Fruit fly (Drosophila melanogaster) whole organism, embryonic: ENCODE data around the gene CG17803.

ENCODE experiments used
- Aef1 ChIP-seq: fragments of 200-800 bp; sonication (Bioruptor generic); IDR thresholded peaks from 3 replicates; pipeline ENCODE4 v1.3.6; 2022; ENCODE audit warnings: missing biosample characterization, missing genetic modification characterization
- BEAF-32 ChIP-seq: fragments of 200-800 bp; sonication (Bioruptor generic); optimal IDR thresholded peaks from 3 replicates; lab custom pipeline; 2017; ENCODE audit warnings: missing biosample characterization, missing genetic modification characterization, mild to moderate bottlenecking, moderate library complexity, missing genetic modification reagents
- C15 ChIP-seq: fragments of 200-800 bp; sonication (Bioruptor generic); IDR thresholded peaks from 3 replicates; pipeline ENCODE4 v1.3.6; 2022; ENCODE audit warnings: missing biosample characterization, missing genetic modification characterization
- CG10209 ChIP-seq: fragments of 200-800 bp; sonication (Bioruptor generic); optimal IDR thresholded peaks from 3 replicates; lab custom pipeline; 2017; ENCODE audit warnings: missing biosample characterization, mild to moderate bottlenecking, missing genetic modification characterization, missing genetic modification reagents
- CG10274 ChIP-seq: fragments of 200-800 bp; sonication (Bioruptor generic); optimal IDR thresholded peaks from 3 replicates; lab custom pipeline; 2017; ENCODE audit warnings: missing biosample characterization, mild to moderate bottlenecking, missing genetic modification characterization
- CG11695 ChIP-seq: fragments of 200-800 bp; sonication (Bioruptor generic); IDR thresholded peaks from 3 replicates; pipeline ENCODE4 v1.3.6; 2022; ENCODE audit warnings: missing biosample characterization, missing genetic modification characterization
- CG13894 ChIP-seq: fragments of 200-800 bp; sonication (Bioruptor generic); optimal IDR thresholded peaks from 3 replicates; lab custom pipeline; 2018; ENCODE audit warnings: missing biosample characterization, mild to moderate bottlenecking, missing genetic modification characterization, moderate library complexity
- CG16815 ChIP-seq: fragments of 200-800 bp; sonication (Bioruptor generic); optimal IDR thresholded peaks from 3 replicates; lab custom pipeline; 2017; ENCODE audit warnings: missing biosample characterization, mild to moderate bottlenecking, missing genetic modification characterization
- CG2199 ChIP-seq: fragments of 200-800 bp; sonication (Bioruptor generic); IDR thresholded peaks from 3 replicates; pipeline ENCODE4 v1.3.6; 2022; ENCODE audit warnings: missing biosample characterization, missing genetic modification characterization
- CG31388 ChIP-seq: fragments of 200-800 bp; sonication (Bioruptor generic); optimal IDR thresholded peaks from 2 replicates; lab custom pipeline; 2016; ENCODE audit warnings: missing biosample characterization, missing genetic modification characterization
- CG33557 ChIP-seq: fragments of 200-800 bp; sonication (Bioruptor generic); optimal IDR thresholded peaks from 2 replicates; lab custom pipeline; 2019; ENCODE audit warnings: missing biosample characterization, mild to moderate bottlenecking, missing genetic modification characterization, moderate library complexity
- CG43689 ChIP-seq: fragments of 200-800 bp; sonication (Bioruptor generic); IDR thresholded peaks from 2 replicates; pipeline ENCODE4 v1.3.6; 2022; ENCODE audit warnings: missing biosample characterization, missing genetic modification characterization
- CG4404 ChIP-seq: fragments of 200-800 bp; sonication (Bioruptor generic); IDR thresholded peaks from 2 replicates; pipeline ENCODE4 v1.3.6; 2022; ENCODE audit warnings: missing biosample characterization, missing genetic modification characterization
- CG4424 ChIP-seq: fragments of 200-800 bp; sonication (Bioruptor generic); optimal IDR thresholded peaks from 3 replicates; lab custom pipeline; 2016; ENCODE audit warnings: missing biosample characterization, missing genetic modification characterization
- CG6175 ChIP-seq: fragments of 200-800 bp; sonication (Bioruptor generic); IDR thresholded peaks from 3 replicates; pipeline ENCODE4 v1.3.6; 2022; ENCODE audit warnings: missing biosample characterization, missing genetic modification characterization
- CG7271 ChIP-seq: fragments of 200-800 bp; sonication (Bioruptor generic); optimal IDR thresholded peaks from 2 replicates; lab custom pipeline; 2018; ENCODE audit warnings: missing biosample characterization, mild to moderate bottlenecking, missing genetic modification characterization, moderate library complexity
- CG7372 ChIP-seq: fragments of 200-800 bp; sonication (Bioruptor generic); IDR thresholded peaks from 2 replicates; pipeline ENCODE4 v1.3.6; 2022; ENCODE audit warnings: missing biosample characterization, missing genetic modification characterization
- CG8359 ChIP-seq: fragments of 200-800 bp; sonication (Bioruptor generic); optimal IDR thresholded peaks from 2 replicates; lab custom pipeline; 2017; ENCODE audit warnings: missing biosample characterization, mild to moderate bottlenecking, missing genetic modification characterization, borderline replicate concordance
- Deaf1 ChIP-seq: fragments of 200-800 bp; optimal IDR thresholded peaks from 3 replicates; lab custom pipeline; 2019; ENCODE audit warnings: missing biosample characterization, mild to moderate bottlenecking, missing genetic modification characterization, moderate library complexity
- Drgx ChIP-seq: fragments of 200-800 bp; sonication (Bioruptor generic); IDR thresholded peaks from 2 replicates; pipeline ENCODE4 v1.3.6; 2022; ENCODE audit warnings: missing biosample characterization, missing genetic modification characterization
- Hand ChIP-seq: fragments of 200-800 bp; sonication (Bioruptor generic); optimal IDR thresholded peaks from 2 replicates; lab custom pipeline; 2017; ENCODE audit warnings: mild to moderate bottlenecking, missing biosample characterization, missing genetic modification reagents, missing genetic modification characterization
- Mes4 ChIP-seq: fragments of 200-800 bp; sonication (Bioruptor generic); optimal IDR thresholded peaks from 2 replicates; lab custom pipeline; 2016; ENCODE audit warnings: missing biosample characterization, missing genetic modification characterization
- NC2α ChIP-seq: fragments of 200-800 bp; sonication (Bioruptor generic); optimal IDR thresholded peaks from 2 replicates; lab custom pipeline; 2016; ENCODE audit warnings: missing biosample characterization, missing genetic modification characterization
- NC2β ChIP-seq: fragments of 200-800 bp; sonication (Bioruptor generic); optimal IDR thresholded peaks from 2 replicates; lab custom pipeline; 2016; ENCODE audit warnings: missing biosample characterization, missing genetic modification characterization
- PHDP ChIP-seq: fragments of 200-800 bp; sonication (Bioruptor generic); optimal IDR thresholded peaks from 3 replicates; lab custom pipeline; 2018; ENCODE audit warnings: missing biosample characterization, mild to moderate bottlenecking, missing genetic modification characterization, moderate library complexity
- Ptx1 ChIP-seq: fragments of 200-800 bp; sonication (Bioruptor generic); IDR thresholded peaks from 2 replicates; pipeline ENCODE4 v1.3.6; 2022; ENCODE audit warnings: missing biosample characterization, missing genetic modification characterization
- Side ChIP-seq: fragments of 200-800 bp; sonication (Bioruptor generic); optimal IDR thresholded peaks from 2 replicates; lab custom pipeline; 2016; ENCODE audit warnings: missing biosample characterization, missing genetic modification characterization
- Sox100B ChIP-seq: fragments of 200-800 bp; sonication (Bioruptor generic); optimal IDR thresholded peaks from 3 replicates; lab custom pipeline; 2018; ENCODE audit warnings: missing biosample characterization, mild to moderate bottlenecking, missing genetic modification characterization
- Sry-δ ChIP-seq: fragments of 200-800 bp; sonication (Bioruptor generic); optimal IDR thresholded peaks from 2 replicates; lab custom pipeline; 2016; ENCODE audit warnings: missing biosample characterization, missing genetic modification characterization
- amos ChIP-seq: fragments of 200-800 bp; sonication (Bioruptor generic); IDR thresholded peaks from 2 replicates; pipeline ENCODE4 v1.3.6; 2022; ENCODE audit warnings: missing biosample characterization, missing genetic modification characterization; ENCODE audit not compliant: partially characterized antibody
- chinmo ChIP-seq: fragments of 200-800 bp; sonication (Bioruptor generic); IDR thresholded peaks from 4 replicates; pipeline ENCODE4 v1.3.6; 2022; ENCODE audit warnings: missing biosample characterization, missing genetic modification characterization; ENCODE audit not compliant: partially characterized antibody
- da ChIP-seq: fragments of 200-800 bp; sonication (Bioruptor generic); optimal IDR thresholded peaks from 2 replicates; lab custom pipeline; 2016; ENCODE audit warnings: missing biosample characterization, missing genetic modification characterization
- dysf ChIP-seq: fragments of 200-800 bp; sonication (Bioruptor generic); IDR thresholded peaks from 3 replicates; pipeline ENCODE4 v1.3.6; 2022; ENCODE audit warnings: missing biosample characterization, missing genetic modification characterization
- gcm ChIP-seq: fragments of 200-800 bp; sonication (Bioruptor generic); optimal IDR thresholded peaks from 2 replicates; lab custom pipeline; 2019; ENCODE audit warnings: missing biosample characterization, mild to moderate bottlenecking, missing genetic modification characterization, moderate library complexity
- gcm2 ChIP-seq: fragments of 200-800 bp; sonication (Bioruptor generic); optimal IDR thresholded peaks from 2 replicates; lab custom pipeline; 2016; ENCODE audit warnings: missing biosample characterization, missing genetic modification characterization
- her ChIP-seq: fragments of 200-800 bp; sonication (Bioruptor generic); optimal IDR thresholded peaks from 2 replicates; lab custom pipeline; 2016; ENCODE audit warnings: missing biosample characterization, missing genetic modification characterization
- kah ChIP-seq: fragments of 200-800 bp; sonication (Bioruptor generic); optimal IDR thresholded peaks from 2 replicates; lab custom pipeline; 2018; ENCODE audit warnings: missing biosample characterization, mild to moderate bottlenecking, missing genetic modification characterization
- lov ChIP-seq, 2 experiments: fragments of 200-800 bp in 1 of 2; fragments of >200 bp in 1 of 2; sonication (Bioruptor generic) in 1 of 2; IDR thresholded peaks in 1 of 2; optimal IDR thresholded peaks in 1 of 2; 2 replicates in 1 of 2; 3 replicates in 1 of 2; pipeline versions ENCODE4 v1.3.6 to Lab custom; 2017 to 2022; ENCODE audit warnings: missing biosample characterization in 1 of 2, missing genetic modification characterization in 1 of 2
- peb ChIP-seq: fragments of 200-800 bp; sonication (Bioruptor generic); IDR thresholded peaks from 2 replicates; pipeline ENCODE4 v1.3.6; 2022; ENCODE audit warnings: missing biosample characterization, missing genetic modification characterization
- pfk ChIP-seq: fragments of 200-800 bp; sonication (Bioruptor generic); optimal IDR thresholded peaks from 2 replicates; lab custom pipeline; 2018; ENCODE audit warnings: missing biosample characterization, mild to moderate bottlenecking, missing genetic modification characterization, moderate library complexity
- pros ChIP-seq: fragments of 200-800 bp; sonication (Bioruptor generic); optimal IDR thresholded peaks from 3 replicates; lab custom pipeline; 2019; ENCODE audit warnings: missing biosample characterization, mild to moderate bottlenecking, missing genetic modification characterization, moderate library complexity
- rib ChIP-seq: fragments of 200-800 bp; sonication (Bioruptor generic); IDR thresholded peaks from 2 replicates; pipeline ENCODE4 v1.3.6; 2022; ENCODE audit warnings: missing biosample characterization, missing genetic modification characterization
- sug ChIP-seq: fragments of 200-800 bp; optimal IDR thresholded peaks from 2 replicates; lab custom pipeline; 2019; ENCODE audit warnings: missing biosample characterization, mild to moderate bottlenecking, missing genetic modification characterization, moderate library complexity
- tna ChIP-seq: fragments of 200-800 bp; sonication (Bioruptor generic); IDR thresholded peaks from 2 replicates; pipeline ENCODE4 v1.3.6; 2022; ENCODE audit warnings: missing biosample characterization, missing genetic modification characterization; ENCODE audit not compliant: partially characterized antibody
- trem ChIP-seq: fragments of 200-800 bp; optimal IDR thresholded peaks from 3 replicates; lab custom pipeline; 2019; ENCODE audit warnings: missing biosample characterization, mild to moderate bottlenecking, missing genetic modification characterization, moderate library complexity
- ttk ChIP-seq: fragments of 200-800 bp; sonication (Bioruptor generic); IDR thresholded peaks from 2 replicates; pipeline ENCODE4 v2.1.2; 2022; ENCODE audit warnings: missing biosample characterization, missing genetic modification characterization
- wdn ChIP-seq: fragments of 200-800 bp; sonication (Bioruptor generic); IDR thresholded peaks from 2 replicates; pipeline ENCODE4 v1.3.6; 2022; ENCODE audit warnings: missing biosample characterization, missing genetic modification characterization
- wek ChIP-seq: fragments of 200-800 bp; sonication (Bioruptor generic); optimal IDR thresholded peaks from 3 replicates; lab custom pipeline; 2018; ENCODE audit warnings: missing biosample characterization, mild to moderate bottlenecking, missing genetic modification characterization, moderate library complexity

The CG17803 gene

dm6 chr3R:17794335-17795074 lies 6.8 kb downstream of the CG17803 start, which contains the start of gene CG43102 (continued):
- TF ChIP-seq CG31388 (GFP tag; lab: Kevin White, UChicago): no peak
- peak; percentile 81; the same call in 3 of the 4 replicates for TF ChIP-seq chinmo (GFP tag; lab: Robert Waterston, UW)
- TF ChIP-seq her (GFP tag; lab: Kevin White, UChicago): peak; percentile 62
- TF ChIP-seq CG33557 (GFP tag; lab: Kevin White, UChicago): peak; percentile 42
- peak; percentile 64 for TF ChIP-seq sug (tag; lab: Kevin White, UChicago)
- TF ChIP-seq CG7271 (tag; lab: Kevin White, UChicago): no peak
- TF ChIP-seq lov (optimal IDR thresholded peaks at IDR 0.05; lab: Kevin White, UChicago): no peak
- 0 out of 3 replicates have a peak, but pooled peaks have one; percentile 41 for TF ChIP-seq lov (GFP tag; IDR thresholded peaks at IDR 0.05; lab: Robert Waterston, UW)
- TF ChIP-seq CG43689 (GFP tag; lab: Robert Waterston, UW): peak; percentile 47; the same call in 1 of the 2 replicates
- peak; percentile 63; the same call in 1 of the 2 replicates for TF ChIP-seq ttk (GFP tag; lab: Robert Waterston, UW)
- TF ChIP-seq NC2β (GFP tag; lab: Kevin White, UChicago): no peak
- peak; percentile 53 for TF ChIP-seq Side (GFP tag; lab: Kevin White, UChicago)
- TF ChIP-seq wek (GFP tag; lab: Kevin White, UChicago): peak; percentile 58
- TF ChIP-seq pfk (GFP tag; lab: Kevin White, UChicago): peak; percentile 7
- peak; percentile 2 for TF ChIP-seq CG16815 (GFP tag; lab: Kevin White, UChicago)
- peak; percentile 69 for TF ChIP-seq CG7372
- TF ChIP-seq trem (tag; lab: Kevin White, UChicago): peak; percentile 63
- TF ChIP-seq peb: no peak
- TF ChIP-seq tna: no peak; the same call in none of the 2 replicates
- TF ChIP-seq CG11695 (GFP tag; lab: Robert Waterston, UW): peak; percentile 61; the same call in 2 of the 3 replicates
- peak; percentile 27; the same call in 1 of the 3 replicates for TF ChIP-seq CG2199 (GFP tag; lab: Robert Waterston, UW)
- TF ChIP-seq amos (GFP tag; lab: Robert Waterston, UW): peak; percentile 66
- TF ChIP-seq da (GFP tag; lab: Kevin White, UChicago): peak; percentile 24
- TF ChIP-seq Drgx: peak; percentile 77
- no peak for TF ChIP-seq Hand (GFP tag; lab: Kevin White, UChicago)
- peak; percentile 60 for TF ChIP-seq kah (GFP tag; lab: Kevin White, UChicago)
- TF ChIP-seq CG4404: peak; percentile 21; the same call in 1 of the 2 replicates
- TF ChIP-seq Mes4 (GFP tag; lab: Kevin White, UChicago): no peak
- peak; percentile 67 for TF ChIP-seq CG4424
- TF ChIP-seq NC2α: peak; percentile 3
- TF ChIP-seq wdn: 0 out of 2 replicates have a peak, but pooled peaks have one; percentile 36
- no peak for TF ChIP-seq gcm2 (GFP tag; lab: Kevin White, UChicago)
- no peak for TF ChIP-seq pros (GFP tag; lab: Kevin White, UChicago)
- no peak for TF ChIP-seq Sry-δ (GFP tag; lab: Kevin White, UChicago)
- peak; percentile 74 for TF ChIP-seq PHDP (tag; lab: Kevin White, UChicago)
- peak; percentile 79 for TF ChIP-seq Ptx1 (GFP tag; lab: Robert Waterston, UW)
- TF ChIP-seq CG6175: peak; percentile 71; the same call in 2 of the 3 replicates
- TF ChIP-seq C15 (GFP tag; lab: Robert Waterston, UW): 0 out of 3 replicates have a peak, but pooled peaks have one; percentile 42
- peak; percentile 43 for TF ChIP-seq Sox100B (GFP tag; lab: Kevin White, UChicago)
- TF ChIP-seq dysf (GFP tag; lab: Robert Waterston, UW): peak; percentile 72; the same call in 2 of the 3 replicates
- peak; percentile 71 for TF ChIP-seq BEAF-32 (GFP tag; lab: Kevin White, UChicago)
- no peak for TF ChIP-seq CG8359
- TF ChIP-seq Aef1: peak; percentile 75
- peak; percentile 56 for TF ChIP-seq CG10209 (GFP tag; lab: Kevin White, UChicago)
- TF ChIP-seq CG10274 (GFP tag; lab: Kevin White, UChicago): peak; percentile 16
- TF ChIP-seq rib (GFP tag; lab: Robert Waterston, UW): no peak; the same call in none of the 2 replicates
- TF ChIP-seq gcm (GFP tag; lab: Kevin White, UChicago): peak; percentile 37
- TF ChIP-seq Deaf1 (tag; lab: Kevin White, UChicago): peak; percentile 60
- TF ChIP-seq CG13894 (tag; lab: Kevin White, UChicago): peak; percentile 51
